Comparison of ENCODE assay signal across 3 fruit fly cellular contexts in genomic region chr2L:7387813-7388558, dm6.
A peak's percentile ranks its signal among the peaks of the same experiment; 100 is the strongest.
TF ChIP-seq lines count a peak whose summit lies in the region.

CG5149 (minus strand) TSS chr2L:7388253.
gudu (plus strand) TSS chr2L:7388508.

TF ChIP-seq in whole organism, embryonic, 481 proteins besides CTCF, POLR2A, EP300 and RAD21 (continued from another document and continues in another):
- TF ChIP-seq crc (GFP tag; optimal IDR thresholded peaks at IDR 0.05; lab: Kevin White, UChicago) (no peak), Ada2b (GFP tag; IDR thresholded peaks at IDR 0.05; lab: Robert Waterston, UW) (0 out of 2 replicates have a peak, but pooled peaks have one; percentile 18), stwl (tag; optimal IDR thresholded peaks at IDR 0.05; lab: Kevin White, UChicago) (peak; percentile 72), CG7556 (GFP tag; optimal IDR thresholded peaks at IDR 0.05; lab: Kevin White, UChicago) (no peak), sens (GFP tag; lab: Kevin White, UChicago) (peak; percentile 93), H2.0 (GFP tag; IDR thresholded peaks at IDR 0.05; lab: Robert Waterston, UW) (no peak), Aef1 (GFP tag; IDR thresholded peaks at IDR 0.05; lab: Robert Waterston, UW) (no peak), tgo (GFP tag; IDR thresholded peaks at IDR 0.05; lab: Robert Waterston, UW) (no peak), CG13287 (GFP tag; IDR thresholded peaks at IDR 0.05; lab: Robert Waterston, UW; ENCODE audit: partially characterized antibody) (peak; percentile 93), CG15514 (GFP tag; optimal IDR thresholded peaks at IDR 0.05; lab: Kevin White, UChicago) (peak; percentile 65), dm (GFP tag; optimal IDR thresholded peaks at IDR 0.05; lab: Kevin White, UChicago) (peak; percentile 5), Camta (GFP tag; optimal IDR thresholded peaks at IDR 0.05; lab: Kevin White, UChicago) (no peak), HmgD (GFP tag; optimal IDR thresholded peaks at IDR 0.05; lab: Kevin White, UChicago) (peak; percentile 24), chif (GFP tag; optimal IDR thresholded peaks at IDR 0.05; lab: Kevin White, UChicago) (no peak), CG13775 (GFP tag; optimal IDR thresholded peaks at IDR 0.05; lab: Kevin White, UChicago) (peak; percentile 78), CG11696 (GFP tag; IDR thresholded peaks at IDR 0.05; lab: Robert Waterston, UW) (no peak), lilli (GFP tag; optimal IDR thresholded peaks at IDR 0.05; lab: Kevin White, UChicago) (peak; percentile 7), crp (GFP tag; optimal IDR thresholded peaks at IDR 0.05; lab: Kevin White, UChicago) (no peak), CG15011 (GFP tag; optimal IDR thresholded peaks at IDR 0.05; lab: Kevin White, UChicago) (no peak), Ets65A (GFP tag; lab: Kevin White, UChicago) (peak; percentile 49), CG8290 (GFP tag; optimal IDR thresholded peaks at IDR 0.05; lab: Kevin White, UChicago) (peak; percentile 21), CG8290 (tag; optimal IDR thresholded peaks at IDR 0.05; lab: Kevin White, UChicago) (no peak), Adf1 (GFP tag; IDR thresholded peaks at IDR 0.05; lab: Robert Waterston, UW) (no peak), knrl (GFP tag; IDR thresholded peaks at IDR 0.05; lab: Robert Waterston, UW; ENCODE audit: partially characterized antibody) (peak; percentile 88), CG2116 (GFP tag; optimal IDR thresholded peaks at IDR 0.05; lab: Kevin White, UChicago) (peak; percentile 47), phol (tag; optimal IDR thresholded peaks at IDR 0.05; lab: Kevin White, UChicago) (peak; percentile 46), her (GFP tag; optimal IDR thresholded peaks at IDR 0.05; lab: Kevin White, UChicago) (peak; percentile 2), fd3F (GFP tag; optimal IDR thresholded peaks at IDR 0.05; lab: Kevin White, UChicago) (no peak), CG8765 (GFP tag; IDR thresholded peaks at IDR 0.05; lab: Robert Waterston, UW) (peak; percentile 51), ac (GFP tag; optimal IDR thresholded peaks at IDR 0.05; lab: Kevin White, UChicago) (peak; percentile 49), CG14860 (GFP tag; IDR thresholded peaks at IDR 0.05; lab: Robert Waterston, UW; ENCODE audit: partially characterized antibody) (peak; percentile 83), Bdp1 (GFP tag; optimal IDR thresholded peaks at IDR 0.05; lab: Kevin White, UChicago) (no peak), CG6683 (GFP tag; optimal IDR thresholded peaks at IDR 0.05; lab: Kevin White, UChicago) (no peak), trem (tag; optimal IDR thresholded peaks at IDR 0.05; lab: Kevin White, UChicago) (peak; percentile 52), mld (GFP tag; IDR thresholded peaks at IDR 0.05; lab: Robert Waterston, UW; ENCODE audit: partially characterized antibody) (peak; percentile 88; the same call in 2 of the 3 replicates), salm (tag; optimal IDR thresholded peaks at IDR 0.05; lab: Kevin White, UChicago) (no peak), Mes4 (GFP tag; optimal IDR thresholded peaks at IDR 0.05; lab: Kevin White, UChicago) (no peak), unpg (GFP tag; optimal IDR thresholded peaks at IDR 0.05; lab: Kevin White, UChicago) (no peak), CG18764 (GFP tag; optimal IDR thresholded peaks at IDR 0.05; lab: Kevin White, UChicago) (no peak), sob (GFP tag; IDR thresholded peaks at IDR 0.05; lab: Robert Waterston, UW) (peak; percentile 26; the same call in 1 of the 2 replicates), CG2678 (tag; optimal IDR thresholded peaks at IDR 0.05; lab: Kevin White, UChicago) (no peak), ATbp (GFP tag; optimal IDR thresholded peaks at IDR 0.05; lab: Kevin White, UChicago) (no peak), pzg (GFP tag; optimal IDR thresholded peaks at IDR 0.05; lab: Kevin White, UChicago) (peak; percentile 90), Stat92E (GFP tag; optimal IDR thresholded peaks at IDR 0.05; lab: Kevin White, UChicago) (peak in 1 of 3 experiments; percentile 12)

TF ChIP-seq in whole organism, prepupa, 60 proteins besides CTCF, POLR2A, EP300 and RAD21 (continued from another document):
- no peak for TF ChIP-seq Met (GFP tag; optimal IDR thresholded peaks at IDR 0.05; lab: Kevin White, UChicago)

TF ChIP-seq in whole organism, wandering third instar larva, 38 proteins besides CTCF, POLR2A, EP300 and RAD21 (continued from another document):
- TF ChIP-seq sage (GFP tag; optimal IDR thresholded peaks at IDR 0.05; lab: Kevin White, UChicago) (no peak), dmrt93B (GFP tag; optimal IDR thresholded peaks at IDR 0.05; lab: Kevin White, UChicago) (no peak), brk (GFP tag; optimal IDR thresholded peaks at IDR 0.05; lab: Kevin White, UChicago) (no peak)
